Fruit fly (Drosophila melanogaster): Measurements from ENCODE around the gene Bdbt.

Gene Bdbt

DNA sequence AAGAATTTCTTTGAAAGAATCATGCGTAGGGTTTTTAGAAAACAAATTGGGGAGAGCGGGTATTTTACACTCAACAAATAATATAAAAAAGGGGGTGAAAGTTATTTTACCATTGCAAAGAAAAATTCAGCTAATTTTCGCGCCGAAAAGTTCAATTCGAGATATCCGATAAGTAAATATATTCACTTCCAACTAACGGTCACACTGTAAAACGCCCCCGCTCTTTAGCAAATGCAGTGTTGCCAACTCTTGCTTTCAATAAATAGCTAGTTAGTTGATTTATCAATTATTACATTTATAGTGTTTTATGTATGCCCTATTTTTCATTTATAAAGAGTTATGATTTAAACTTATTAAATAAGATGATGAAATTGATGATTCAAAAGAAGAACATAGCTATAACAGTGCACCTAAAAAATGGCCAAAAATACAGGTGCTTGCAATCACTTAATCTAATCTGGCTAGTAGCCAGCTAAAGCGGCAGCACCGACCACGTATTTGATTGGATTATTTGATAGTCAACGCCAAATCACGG is 19.6 kb upstream of the Bdbt start, which contains the start of gene meigo (continued):
- TF ChIP-seq gem (tag; optimal IDR thresholded peaks at IDR 0.05) (peak; percentile 82), p53 (GFP tag; optimal IDR thresholded peaks at IDR 0.05) (no peak), CG12744 (GFP tag; optimal IDR thresholded peaks at IDR 0.05) (peak; percentile 28), mld (GFP tag; IDR thresholded peaks at IDR 0.05; ENCODE audit: partially characterized antibody) (no peak), gce (GFP tag; IDR thresholded peaks at IDR 0.05) (no peak), CG15073 (GFP tag; optimal IDR thresholded peaks at IDR 0.05) (no peak), disco-r (GFP tag; optimal IDR thresholded peaks at IDR 0.05) (no peak), Mes4 (GFP tag; optimal IDR thresholded peaks at IDR 0.05) (no peak), CG34422 (GFP tag; IDR thresholded peaks at IDR 0.05) (no peak; the same call in 2 of the 3 replicates), cato (GFP tag; optimal IDR thresholded peaks at IDR 0.05; ENCODE audit: borderline replicate concordance) (peak; percentile 51), Nf-YC (tag; optimal IDR thresholded peaks at IDR 0.05) (peak; percentile 84), CG17612 (GFP tag; IDR thresholded peaks at IDR 0.05) (no peak), tna (GFP tag; IDR thresholded peaks at IDR 0.05; ENCODE audit: partially characterized antibody) (no peak), CG6854 (GFP tag; optimal IDR thresholded peaks at IDR 0.05) (no peak), CG5245 (GFP tag; optimal IDR thresholded peaks at IDR 0.05) (peak; percentile 29), CG33213 (GFP tag; optimal IDR thresholded peaks at IDR 0.05) (peak; percentile 18), Ptx1 (GFP tag; IDR thresholded peaks at IDR 0.05) (peak; percentile 77), CG8944 (GFP tag; optimal IDR thresholded peaks at IDR 0.05) (peak; percentile 48), insv (GFP tag; optimal IDR thresholded peaks at IDR 0.05) (peak in 1 of 2 experiments; percentile 54), kah (GFP tag; optimal IDR thresholded peaks at IDR 0.05) (peak; percentile 16), CG9437 (GFP tag; optimal IDR thresholded peaks at IDR 0.05) (peak; percentile 58), CG12942 (GFP tag; optimal IDR thresholded peaks at IDR 0.05) (peak; percentile 67), Aef1 (GFP tag; IDR thresholded peaks at IDR 0.05) (peak; percentile 58), sob (GFP tag; IDR thresholded peaks at IDR 0.05) (peak; percentile 77), klu (GFP tag; IDR thresholded peaks at IDR 0.05) (peak; percentile 99), CG11085 (GFP tag; IDR thresholded peaks at IDR 0.05) (0 out of 2 replicates have a peak, but pooled peaks have one; percentile 19), CG4617 (GFP tag; optimal IDR thresholded peaks at IDR 0.05; ENCODE audit: borderline replicate concordance) (peak; percentile 68), bigmax (GFP tag; optimal IDR thresholded peaks at IDR 0.05) (no peak), Fer3 (tag; optimal IDR thresholded peaks at IDR 0.05) (peak; percentile 65), otp (GFP tag; IDR thresholded peaks at IDR 0.05) (0 out of 3 replicates have a peak, but pooled peaks have one; percentile 25), CG5180 (GFP tag; optimal IDR thresholded peaks at IDR 0.05) (no peak), NfI (GFP tag; optimal IDR thresholded peaks at IDR 0.05) (peak; percentile 70), lov (optimal IDR thresholded peaks at IDR 0.05) (no peak), lov (GFP tag; IDR thresholded peaks at IDR 0.05) (no peak), Spps (tag; optimal IDR thresholded peaks at IDR 0.05) (peak; percentile 4), Lpt (GFP tag; optimal IDR thresholded peaks at IDR 0.05) (no peak), vnd (GFP tag; IDR thresholded peaks at IDR 0.05; ENCODE audit: partially characterized antibody) (no peak), CG16779 (GFP tag; IDR thresholded peaks at IDR 0.05) (no peak), CG7357 (GFP tag; IDR thresholded peaks at IDR 0.05) (0 out of 3 replicates have a peak, but pooled peaks have one; percentile 31), CG18619 (GFP tag; optimal IDR thresholded peaks at IDR 0.05) (peak; percentile 55), CG4707 (GFP tag; optimal IDR thresholded peaks at IDR 0.05) (no peak), hb (GFP tag; IDR thresholded peaks at IDR 0.05; ENCODE audit: partially characterized antibody) (no peak), Nf-YA (GFP tag; IDR thresholded peaks at IDR 0.05) (no peak), TFAM (GFP tag; optimal IDR thresholded peaks at IDR 0.05) (no peak), gro (GFP tag; optimal IDR thresholded peaks at IDR 0.05) (peak; percentile 34), Atf3 (GFP tag; optimal IDR thresholded peaks at IDR 0.05) (peak; percentile 19), inv (GFP tag; IDR thresholded peaks at IDR 0.05; ENCODE audit: partially characterized antibody) (no peak), fd102C (GFP tag; optimal IDR thresholded peaks at IDR 0.05) (no peak), tio (GFP tag; optimal IDR thresholded peaks at IDR 0.05) (no peak), Bteb2 (GFP tag; optimal IDR thresholded peaks at IDR 0.05) (peak; percentile 35), CG30020 (tag; optimal IDR thresholded peaks at IDR 0.05) (peak; percentile 74)
